Worm (Caenorhabditis elegans): ENCODE measurements around the gene F59H6.14.
"Not testable (repeated sequence)": the region's sequence is repeated elsewhere in the genome, so short reads cannot be mapped to it uniquely, and the experiment has no call there.

DNA sequence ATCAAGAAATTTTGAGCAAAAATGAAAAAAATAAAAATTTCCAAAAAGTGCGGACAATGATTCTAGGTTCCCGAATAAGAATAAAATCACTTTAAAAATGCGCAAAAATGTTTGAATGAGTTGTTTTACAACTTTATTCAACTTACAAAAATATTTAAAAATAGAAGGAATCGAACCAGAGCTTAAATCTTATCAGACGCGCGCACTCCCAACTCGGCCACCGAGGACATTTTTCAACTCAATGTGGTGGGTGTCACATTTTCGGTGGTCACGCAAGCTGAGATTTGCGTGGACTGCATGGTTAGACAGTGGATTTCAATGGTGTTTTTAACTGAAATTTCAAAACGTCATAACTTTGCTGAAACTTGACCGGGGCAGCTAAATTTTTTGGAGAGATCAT, 8.7 kb upstream of the F59H6.14 start:
- TF ChIP-seq dpl-1 (GFP tag; optimal IDR thresholded peaks at IDR 0.05); sdz-12 (GFP tag; optimal IDR thresholded peaks at IDR 0.05); mdl-1 (tag; optimal IDR thresholded peaks at IDR 0.05); lin-39 (tag; optimal IDR thresholded peaks at IDR 0.05): not testable (repeated sequence)

Data from whole organism, L4 larva.